Worm (Caenorhabditis elegans): Measurements from ENCODE around the gene bath-28.

- TF ChIP-seq unc-62 (GFP tag; optimal IDR thresholded peaks at IDR 0.05) (no peak), nhr-77 (tag; optimal IDR thresholded peaks at IDR 0.05) (no peak), nhr-28 (tag; optimal IDR thresholded peaks at IDR 0.05) (no peak), aly-2 (tag; optimal IDR thresholded peaks at IDR 0.05) (no peak), lsy-2 (tag; optimal IDR thresholded peaks at IDR 0.05) (no peak), snpc-4 (tag; optimal IDR thresholded peaks at IDR 0.05) (no peak), mdl-1 (tag; optimal IDR thresholded peaks at IDR 0.05) (no peak), sox-4 (tag; optimal IDR thresholded peaks at IDR 0.05) (no peak)
Measured at ce11 chrII:3299457-3299856, 45.3 kb downstream of the bath-28 start, which contains the start of gene btb-22.

Measured in whole organism, L1 larva.